Fruit fly (Drosophila melanogaster): ENCODE data around the gene HGTX.
A peak's percentile ranks its signal among the peaks of the same experiment; 100 is the strongest.

The HGTX gene

DNA sequence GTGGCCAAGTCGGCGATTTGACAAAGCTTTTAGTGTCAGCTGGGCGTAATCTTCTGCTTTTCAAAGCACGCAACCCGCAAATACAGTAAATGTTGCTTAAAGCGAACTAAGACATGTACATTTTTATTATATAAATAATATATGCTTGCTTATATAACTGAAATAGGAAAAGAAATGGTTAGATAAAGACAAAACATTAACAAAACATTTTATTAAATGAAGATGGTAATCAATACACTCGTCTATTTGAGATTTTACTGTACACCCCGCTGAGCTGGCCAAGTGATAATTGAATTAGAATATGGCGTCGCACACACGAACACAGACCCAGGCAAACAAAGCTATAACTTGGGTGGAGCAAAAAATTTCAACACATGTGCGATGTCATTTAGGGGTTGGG, 24.7 kb downstream of the HGTX start (continued):
- TF ChIP-seq CG11696 (GFP tag; IDR thresholded peaks at IDR 0.05) (no peak), CG17361 (GFP tag; IDR thresholded peaks at IDR 0.05) (0 out of 3 replicates have a peak, but pooled peaks have one; percentile 29), CG30020 (tag; optimal IDR thresholded peaks at IDR 0.05) (no peak), CG2678 (tag; optimal IDR thresholded peaks at IDR 0.05) (no peak), eve (GFP tag; optimal IDR thresholded peaks at IDR 0.05) (no peak), gro (GFP tag; optimal IDR thresholded peaks at IDR 0.05) (no peak), tin (GFP tag; optimal IDR thresholded peaks at IDR 0.05) (peak; percentile 25), Ets97D (GFP tag; optimal IDR thresholded peaks at IDR 0.05) (no peak), CG3281 (GFP tag; optimal IDR thresholded peaks at IDR 0.05) (no peak), Gsc (GFP tag; IDR thresholded peaks at IDR 0.05) (no peak), Lhr (GFP tag; optimal IDR thresholded peaks at IDR 0.05) (no peak), p53 (GFP tag; optimal IDR thresholded peaks at IDR 0.05) (no peak), CG8944 (GFP tag; optimal IDR thresholded peaks at IDR 0.05) (no peak), CG17359 (tag; optimal IDR thresholded peaks at IDR 0.05) (no peak), CG4360 (GFP tag; IDR thresholded peaks at IDR 0.05) (no peak), CTCF (GFP tag; optimal IDR thresholded peaks at IDR 0.05) (no peak), CG7357 (GFP tag; IDR thresholded peaks at IDR 0.05) (no peak), MTF-1 (GFP tag; optimal IDR thresholded peaks at IDR 0.05; ENCODE audit: borderline replicate concordance) (no peak), kah (GFP tag; optimal IDR thresholded peaks at IDR 0.05) (no peak), CG12219 (GFP tag; optimal IDR thresholded peaks at IDR 0.05) (no peak), CG16863 (GFP tag; optimal IDR thresholded peaks at IDR 0.05) (no peak), Pdp1 (GFP tag; optimal IDR thresholded peaks at IDR 0.05) (no peak), wor (GFP tag; IDR thresholded peaks at IDR 0.05) (no peak), cg (GFP tag; optimal IDR thresholded peaks at IDR 0.05) (no peak), slp2 (GFP tag; optimal IDR thresholded peaks at IDR 0.05) (no peak), Eip74EF (GFP tag; optimal IDR thresholded peaks at IDR 0.05) (no peak), shn (GFP tag; optimal IDR thresholded peaks at IDR 0.05) (no peak), dimm (GFP tag; IDR thresholded peaks at IDR 0.05) (no peak), CG16813 (GFP tag; IDR thresholded peaks at IDR 0.05; ENCODE audit: partially characterized antibody) (no peak), CG10462 (GFP tag; optimal IDR thresholded peaks at IDR 0.05) (no peak), pb (GFP tag; optimal IDR thresholded peaks at IDR 0.05) (no peak), pum (GFP tag; optimal IDR thresholded peaks at IDR 0.05) (no peak), ro (GFP tag; IDR thresholded peaks at IDR 0.05) (no peak), Mes4 (GFP tag; optimal IDR thresholded peaks at IDR 0.05) (no peak), HLH54F (GFP tag; optimal IDR thresholded peaks at IDR 0.05) (no peak), pzg (GFP tag; optimal IDR thresholded peaks at IDR 0.05) (no peak), Max (GFP tag; optimal IDR thresholded peaks at IDR 0.05) (no peak), repo (GFP tag; optimal IDR thresholded peaks at IDR 0.05) (no peak), jumu (GFP tag; optimal IDR thresholded peaks at IDR 0.05) (no peak), CG4730 (GFP tag; IDR thresholded peaks at IDR 0.05) (no peak), inv (GFP tag; IDR thresholded peaks at IDR 0.05; ENCODE audit: partially characterized antibody) (no peak), Dip3 (GFP tag; optimal IDR thresholded peaks at IDR 0.05) (no peak), HLHmδ (GFP tag; optimal IDR thresholded peaks at IDR 0.05) (no peak), usp (GFP tag; optimal IDR thresholded peaks at IDR 0.05) (no peak), CG4820 (GFP tag; optimal IDR thresholded peaks at IDR 0.05) (no peak), CG6272 (GFP tag; IDR thresholded peaks at IDR 0.05) (no peak), CG3065 (GFP tag; optimal IDR thresholded peaks at IDR 0.05) (no peak), CG2116 (GFP tag; optimal IDR thresholded peaks at IDR 0.05) (no peak), CG14965 (GFP tag; optimal IDR thresholded peaks at IDR 0.05; ENCODE audit: borderline replicate concordance) (no peak), ham (GFP tag; IDR thresholded peaks at IDR 0.05) (no peak), Hr78 (GFP tag; optimal IDR thresholded peaks at IDR 0.05) (no peak), ind (GFP tag; optimal IDR thresholded peaks at IDR 0.05) (peak; percentile 4), Sox102F (GFP tag; optimal IDR thresholded peaks at IDR 0.05) (no peak)
